Worm (Caenorhabditis elegans) whole organism, young adult: ENCODE results near the gene cnc-2.

Experiments used
- B0035.1 ChIP-seq: sonication (generic microtip); optimal IDR thresholded peaks from 2 replicates; lab custom pipeline; 2016; ENCODE audit warnings: missing genetic modification characterization, mild to moderate bottlenecking, missing compliant biosample characterization, missing genotype, missing genetic modification reagents
- C06A6.2 ChIP-seq: fragments of 200-800 bp; sonication (Bioruptor generic); conservative IDR thresholded peaks from 2 replicates; pipeline ENCODE4 v1.3.6; 2022; ENCODE audit warnings: missing genetic modification characterization, missing compliant biosample characterization
- C17E4.6 ChIP-seq: fragments of 200-800 bp; sonication (Bioruptor generic); IDR thresholded peaks from 2 replicates; pipeline ENCODE4 v1.3.6; 2022; ENCODE audit warnings: missing genetic modification reagents, missing genetic modification characterization, missing compliant biosample characterization
- D2030.7 ChIP-seq: fragments of 200-800 bp; sonication (Bioruptor generic); IDR thresholded peaks from 2 replicates; pipeline ENCODE4 v1.3.6; 2022; ENCODE audit warnings: missing genetic modification reagents, missing genetic modification characterization, missing compliant biosample characterization
- F10E7.11 ChIP-seq: sonication (generic microtip); optimal IDR thresholded peaks from 2 replicates; lab custom pipeline; 2017; ENCODE audit warnings: mild to moderate bottlenecking, missing genetic modification characterization, moderate library complexity, missing compliant biosample characterization
- F22D6.2 ChIP-seq: sonication (generic microtip); optimal IDR thresholded peaks from 2 replicates; lab custom pipeline; 2016; ENCODE audit warnings: mild to moderate bottlenecking, missing genetic modification characterization, missing compliant biosample characterization
- F23B12.7 ChIP-seq: sonication (generic microtip); optimal IDR thresholded peaks from 2 replicates; lab custom pipeline; 2017; ENCODE audit warnings: missing genetic modification characterization, mild to moderate bottlenecking, missing compliant biosample characterization, antibody characterized with exemption, moderate library complexity; ENCODE audit not compliant: insufficient read depth
- F39B2.1 ChIP-seq: fragments of 200-800 bp; sonication (Bioruptor generic); IDR thresholded peaks from 2 replicates; pipeline ENCODE4 v1.3.6; 2022; ENCODE audit warnings: missing genetic modification reagents, missing genetic modification characterization, missing compliant biosample characterization
- F57A8.1 ChIP-seq: fragments of 200-800 bp; sonication (Bioruptor generic); optimal IDR thresholded peaks from 2 replicates; lab custom pipeline; 2018; ENCODE audit warnings: mild to moderate bottlenecking, missing genetic modification characterization, moderate library complexity, missing compliant biosample characterization
- K11D2.4 ChIP-seq: fragments of 200-800 bp; sonication (Bioruptor generic); IDR thresholded peaks from 2 replicates; pipeline ENCODE4 v1.3.6; 2022; ENCODE audit warnings: missing genetic modification reagents, missing genetic modification characterization, missing compliant biosample characterization
- Y79H2A.3 ChIP-seq: fragments of 200-800 bp; sonication (Bioruptor generic); conservative IDR thresholded peaks from 2 replicates; pipeline ENCODE4 v1.3.6; 2022; ENCODE audit warnings: missing genetic modification reagents, missing genetic modification characterization, missing compliant biosample characterization
- aptf-3 ChIP-seq: fragments of 200-800 bp; sonication (Bioruptor generic); IDR thresholded peaks from 2 replicates; pipeline ENCODE4 v1.3.6; 2022; ENCODE audit warnings: missing genetic modification characterization, missing compliant biosample characterization
- atf-7 ChIP-seq: sonication (generic microtip); optimal IDR thresholded peaks from 2 replicates; lab custom pipeline; 2017; ENCODE audit warnings: mild to moderate bottlenecking, missing genetic modification characterization, missing compliant biosample characterization
- athp-1 ChIP-seq: sonication (generic microtip); optimal IDR thresholded peaks from 2 replicates; lab custom pipeline; 2017; ENCODE audit warnings: mild to moderate bottlenecking, missing genetic modification characterization, missing compliant biosample characterization
- attf-3 ChIP-seq: fragments of 200-800 bp; sonication (Bioruptor generic); conservative IDR thresholded peaks from 2 replicates; pipeline ENCODE4 v1.3.6; 2022; ENCODE audit warnings: missing genetic modification reagents, missing genetic modification characterization, missing compliant biosample characterization
- bed-2 ChIP-seq: fragments of 200-800 bp; sonication (Bioruptor generic); IDR thresholded peaks from 2 replicates; pipeline ENCODE4 v1.3.6; 2022; ENCODE audit warnings: missing genetic modification reagents, missing genetic modification characterization, missing compliant biosample characterization
- ccch-3 ChIP-seq: fragments of 200-800 bp; sonication (Bioruptor generic); optimal IDR thresholded peaks from 2 replicates; lab custom pipeline; 2018; ENCODE audit warnings: mild to moderate bottlenecking, missing genetic modification characterization, missing compliant biosample characterization
- ceh-27 ChIP-seq: fragments of 200-800 bp; sonication (Bioruptor generic); optimal IDR thresholded peaks from 2 replicates; lab custom pipeline; 2018; ENCODE audit warnings: mild to moderate bottlenecking, missing genetic modification characterization, moderate library complexity, missing compliant biosample characterization
- ceh-40 ChIP-seq: fragments of 200-800 bp; sonication (Bioruptor generic); IDR thresholded peaks from 2 replicates; pipeline ENCODE4 v1.3.6; 2022; ENCODE audit warnings: missing genetic modification characterization, missing compliant biosample characterization
- fkh-3 ChIP-seq: sonication (generic microtip); optimal IDR thresholded peaks from 2 replicates; lab custom pipeline; 2016; ENCODE audit warnings: mild to moderate bottlenecking, missing genetic modification characterization, missing compliant biosample characterization
- hlh-12 ChIP-seq: sonication (generic microtip); optimal IDR thresholded peaks from 2 replicates; lab custom pipeline; 2016; ENCODE audit warnings: missing genetic modification characterization, missing compliant biosample characterization
- hmg-1.2 ChIP-seq: fragments of 200-800 bp; sonication (Bioruptor generic); IDR thresholded peaks from 2 replicates; pipeline ENCODE4 v1.3.6; 2022; ENCODE audit warnings: missing genetic modification reagents, missing genetic modification characterization, missing compliant biosample characterization
- lag-1 ChIP-seq: fragments of 200-800 bp; sonication (Bioruptor generic); IDR thresholded peaks from 2 replicates; pipeline ENCODE4 v1.3.6; 2022; ENCODE audit warnings: missing genetic modification reagents, missing genetic modification characterization, missing compliant biosample characterization
- let-607 ChIP-seq, 2 experiments: fragments of 200-800 bp in 1 of 2; sonication (Bioruptor generic) in 1 of 2; sonication (generic microtip) in 1 of 2; optimal IDR thresholded peaks; 2 replicates each; lab custom pipeline; 2016 to 2018; ENCODE audit warnings: mild to moderate bottlenecking in 2 of 2, missing compliant biosample characterization in 2 of 2, missing genetic modification characterization in 2 of 2, moderate library complexity in 2 of 2, missing genotype in 1 of 2
- lin-26 ChIP-seq: fragments of 200-800 bp; sonication (Bioruptor generic); IDR thresholded peaks from 2 replicates; pipeline ENCODE4 v1.3.6; 2022; ENCODE audit warnings: missing genetic modification reagents, missing genetic modification characterization, missing compliant biosample characterization
- lin-35 ChIP-seq, 3 experiments: fragments of 150-350 bp in 2 of 3; sonication (generic microtip) in 1 of 3; optimal IDR thresholded peaks; 2 replicates each; lab custom pipeline; 2014 to 2018; ENCODE audit warnings: missing biosample characterization in 3 of 3, missing genetic modification characterization in 3 of 3, missing genetic modification reagents in 3 of 3
- lin-40 ChIP-seq: sonication (generic microtip); optimal IDR thresholded peaks from 2 replicates; lab custom pipeline; 2016; ENCODE audit warnings: missing genetic modification characterization, mild to moderate bottlenecking, missing compliant biosample characterization, missing genotype, missing genetic modification reagents
- lin-54 ChIP-seq: fragments of 200-800 bp; sonication (Bioruptor generic); optimal IDR thresholded peaks from 2 replicates; lab custom pipeline; 2018; ENCODE audit warnings: mild to moderate bottlenecking, missing genetic modification characterization, missing compliant biosample characterization
- lsy-27 ChIP-seq: sonication (generic microtip); optimal IDR thresholded peaks from 2 replicates; lab custom pipeline; 2017; ENCODE audit warnings: missing genetic modification characterization, mild to moderate bottlenecking, missing compliant biosample characterization, antibody characterized with exemption, missing genotype, borderline replicate concordance; ENCODE audit not compliant: insufficient read depth
- madf-10 ChIP-seq: sonication (generic microtip); optimal IDR thresholded peaks from 2 replicates; lab custom pipeline; 2016; ENCODE audit warnings: mild to moderate bottlenecking, missing genetic modification characterization, missing compliant biosample characterization
- madf-8 ChIP-seq: fragments of 200-800 bp; sonication (Bioruptor generic); conservative IDR thresholded peaks from 2 replicates; pipeline ENCODE4 v1.3.6; 2022; ENCODE audit warnings: missing genetic modification reagents, missing genetic modification characterization, missing compliant biosample characterization
- mcd-1 ChIP-seq: fragments of 200-800 bp; sonication (Bioruptor generic); IDR thresholded peaks from 2 replicates; pipeline ENCODE4 v1.3.6; 2022; ENCODE audit warnings: missing genetic modification reagents, missing genetic modification characterization, missing compliant biosample characterization
- mes-4 ChIP-seq: sonication (generic microtip); optimal IDR thresholded peaks from 2 replicates; lab custom pipeline; 2016; ENCODE audit warnings: missing genotype, missing genetic modification characterization, missing compliant biosample characterization
- nfya-1 ChIP-seq: sonication (generic microtip); optimal IDR thresholded peaks from 2 replicates; lab custom pipeline; 2017; ENCODE audit warnings: antibody characterized with exemption, missing compliant biosample characterization, missing genetic modification characterization, borderline replicate concordance; ENCODE audit not compliant: insufficient read depth
- rec-8 ChIP-seq, 2 experiments: sonication (generic microtip); optimal IDR thresholded peaks; 2 replicates each; lab custom pipeline; 2016; ENCODE audit warnings: mild to moderate bottlenecking in 2 of 2, missing genetic modification characterization in 2 of 2, missing genetic modification reagents in 2 of 2, missing genotype in 2 of 2, missing biosample characterization in 1 of 2, missing compliant biosample characterization in 1 of 2, moderate library complexity in 1 of 2
- rpc-1 ChIP-seq, 2 experiments: fragments of 150-350 bp in 1 of 2; sonication (generic microtip) in 1 of 2; optimal IDR thresholded peaks; 2 replicates each; lab custom pipeline; 2014 to 2018; ENCODE audit warnings: missing biosample characterization in 1 of 2, missing genetic modification characterization in 1 of 2, missing genetic modification reagents in 1 of 2, missing genotype in 1 of 2
- sea-2 ChIP-seq: fragments of 200-800 bp; sonication (Bioruptor generic); IDR thresholded peaks from 2 replicates; pipeline ENCODE4 v1.3.6; 2022; ENCODE audit warnings: missing genetic modification characterization, missing compliant biosample characterization
- ztf-18 ChIP-seq: sonication (generic microtip); optimal IDR thresholded peaks from 2 replicates; lab custom pipeline; 2016; ENCODE audit warnings: missing genotype, mild to moderate bottlenecking, missing genetic modification characterization, missing compliant biosample characterization
- ztf-26 ChIP-seq: sonication (generic microtip); optimal IDR thresholded peaks from 2 replicates; lab custom pipeline; 2017; ENCODE audit warnings: missing genetic modification characterization, missing compliant biosample characterization

Gene cnc-2

DNA sequence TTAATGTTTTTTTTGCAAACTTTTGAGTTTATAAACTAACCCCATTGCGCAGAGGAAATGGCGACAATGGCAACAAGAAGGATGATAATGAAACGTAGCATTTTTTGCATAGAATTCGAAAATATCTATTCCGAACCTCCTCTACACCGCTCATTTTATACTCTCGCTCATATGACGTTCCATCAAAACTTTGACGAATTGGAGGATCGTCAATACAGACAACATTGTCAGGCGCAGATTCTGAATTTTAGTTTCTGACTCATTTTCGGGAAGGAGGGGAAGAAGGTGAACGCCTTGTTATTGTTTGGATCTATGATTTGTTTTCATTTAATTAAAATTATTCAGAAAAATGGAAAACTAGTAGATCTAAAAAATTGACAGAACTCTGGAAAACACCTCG, 5.8 kb downstream of the cnc-2 start, which contains the start of gene cnc-1:
Gene cnc-1, minus strand, starts transcription at position 101 of the 400 bp plus-strand sequence.
- no peak for TF ChIP-seq C06A6.2
- no peak for TF ChIP-seq B0035.1 (tag; lab: Kevin White, UChicago)
- TF ChIP-seq mes-4: no peak
- no peak for TF ChIP-seq lag-1
- no peak for TF ChIP-seq fkh-3 (tag; lab: Kevin White, UChicago)
- no peak for TF ChIP-seq ztf-18
- TF ChIP-seq lsy-27: no peak
- TF ChIP-seq atf-7 (tag; lab: Kevin White, UChicago): no peak
- TF ChIP-seq F10E7.11: no peak
- TF ChIP-seq F39B2.1: no peak
- no peak for TF ChIP-seq hmg-1.2 (GFP tag; lab: Robert Waterston, UW)
- no peak for TF ChIP-seq rec-8 (tag; optimal IDR thresholded peaks at IDR 0.05; lab: Kevin White, UChicago)
- no peak for TF ChIP-seq ccch-3 (GFP tag; lab: Kevin White, UChicago)
- no peak for TF ChIP-seq Y79H2A.3 (GFP tag; lab: Robert Waterston, UW)
- TF ChIP-seq aptf-3 (GFP tag; lab: Robert Waterston, UW): no peak
- TF ChIP-seq bed-2: no peak

DNA sequence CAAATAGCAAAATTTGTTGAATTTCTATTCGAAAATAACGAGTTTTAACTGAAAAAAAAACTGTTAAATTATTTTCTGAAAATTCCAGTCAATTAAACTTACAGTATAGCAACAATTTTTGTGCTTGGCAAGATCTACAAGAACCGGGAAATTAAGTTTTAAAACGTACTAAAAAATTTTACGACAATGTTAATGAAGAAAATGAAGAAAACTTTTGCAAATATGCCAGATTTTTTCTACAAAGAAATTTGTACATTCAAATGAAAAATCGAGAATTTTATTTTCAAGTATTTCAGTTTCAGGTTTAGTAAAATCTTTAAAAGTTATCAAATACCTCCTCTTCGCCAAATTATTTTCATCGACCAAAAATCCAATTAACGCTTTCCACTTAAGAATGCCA, 7.9 kb downstream of the cnc-2 start, which contains the start of gene cnc-11:
Gene cnc-11, plus strand, starts transcription at position 301 of the 400 bp plus-strand sequence.
- TF ChIP-seq athp-1: no peak
- no peak for TF ChIP-seq lag-1
- TF ChIP-seq F57A8.1 (GFP tag; lab: Kevin White, UChicago): no peak
- no peak for TF ChIP-seq mcd-1 (GFP tag; lab: Robert Waterston, UW)
- no peak for TF ChIP-seq let-607 (tag; optimal IDR thresholded peaks at IDR 0.05; lab: Kevin White, UChicago)
- no peak for TF ChIP-seq lin-54 (GFP tag; lab: Kevin White, UChicago)
- no peak for TF ChIP-seq mes-4

DNA sequence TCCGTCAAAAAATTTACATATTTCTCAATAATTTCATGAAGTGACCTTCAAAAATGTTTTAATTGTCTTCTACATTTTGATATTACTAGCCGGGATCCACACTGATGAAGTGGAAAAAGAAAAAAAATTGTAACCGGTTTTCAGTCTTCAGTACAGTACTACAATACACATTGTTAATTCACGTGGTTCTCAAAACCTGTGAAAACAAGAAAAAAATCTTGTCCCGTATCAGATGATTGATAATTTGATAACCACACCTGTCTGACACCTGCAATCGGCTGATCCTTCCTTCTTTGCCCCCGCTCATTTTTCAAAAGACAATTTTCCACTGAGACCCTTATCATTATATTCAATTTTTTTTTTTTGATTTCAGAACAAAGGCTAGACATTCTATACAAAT, 11.2 kb downstream of the cnc-2 start, which contains the start of gene R09B5.11:
Gene R09B5.11, plus strand, starts transcription at position 374 of the 400 bp plus-strand sequence.
- TF ChIP-seq D2030.7 (GFP tag; lab: Robert Waterston, UW) (no peak), ztf-26 (tag; lab: Kevin White, UChicago) (peak; percentile 29), ceh-27 (GFP tag; lab: Kevin White, UChicago) (no peak), sea-2 (GFP tag; lab: Robert Waterston, UW) (no peak), madf-8 (GFP tag; lab: Robert Waterston, UW) (no peak), hlh-12 (no peak), lin-40 (tag; lab: Kevin White, UChicago) (peak; percentile 29), K11D2.4 (peak; percentile 20; the same call in 1 of the 2 replicates), F22D6.2 (tag; lab: Kevin White, UChicago) (no peak), ztf-18 (no peak), madf-10 (tag; lab: Kevin White, UChicago) (no peak)

DNA sequence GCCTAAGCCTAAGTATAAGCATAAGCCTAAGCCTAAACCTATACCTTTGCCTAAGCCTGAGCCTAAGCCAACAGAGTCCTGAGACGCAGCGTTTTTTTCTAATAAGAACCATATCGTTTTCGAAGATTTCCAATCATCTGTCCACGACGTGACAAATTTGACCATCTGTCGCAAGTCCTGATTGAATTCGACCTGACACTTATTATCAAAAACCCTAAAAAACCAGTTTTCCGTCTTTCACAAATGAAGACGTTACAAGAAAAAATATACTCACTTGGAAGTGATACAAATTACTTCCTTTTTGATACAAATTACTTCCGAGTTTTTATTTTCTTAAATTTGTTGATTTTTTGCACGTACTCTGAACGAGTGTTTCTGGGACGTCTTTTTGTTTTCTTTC, 11.8 kb downstream of the cnc-2 start:
- TF ChIP-seq F23B12.7 (tag; lab: Kevin White, UChicago) (no peak), nfya-1 (tag; lab: Kevin White, UChicago) (no peak), ceh-40 (GFP tag; lab: Robert Waterston, UW) (no peak), sea-2 (GFP tag; lab: Robert Waterston, UW) (no peak), rpc-1 (optimal IDR thresholded peaks at IDR 0.05; lab: Kevin White, UChicago) (no peak), rpc-1 (tag; optimal IDR thresholded peaks at IDR 0.05; lab: Kevin White, UChicago) (no peak), attf-3 (GFP tag; lab: Robert Waterston, UW) (no peak), lin-26 (GFP tag; lab: Robert Waterston, UW) (no peak), C17E4.6 (no peak), madf-8 (GFP tag; lab: Robert Waterston, UW) (no peak), lin-35 (GFP tag; optimal IDR thresholded peaks at IDR 0.05; lab: Kevin White, UChicago) (no peak), F39B2.1 (no peak)
- TF ChIP-seq, all 124 proteins: peak for 0
